Fruit fly (Drosophila melanogaster): ENCODE data around the gene CG18599.

dm6 chr3R:18309910-18310309, 42.3 kb downstream of the CG18599 start:
- TF ChIP-seq CG17361 (GFP tag; IDR thresholded peaks at IDR 0.05): no peak
- TF ChIP-seq CG11456 (GFP tag; IDR thresholded peaks at IDR 0.05): no peak
- TF ChIP-seq HLH3B (GFP tag; IDR thresholded peaks at IDR 0.05): no peak
- TF ChIP-seq ham (GFP tag; IDR thresholded peaks at IDR 0.05): no peak
- TF ChIP-seq insv (GFP tag; optimal IDR thresholded peaks at IDR 0.05): no peak
- TF ChIP-seq Ets97D (GFP tag; optimal IDR thresholded peaks at IDR 0.05): no peak
- TF ChIP-seq CG17568 (GFP tag; optimal IDR thresholded peaks at IDR 0.05): no peak
- no peak for TF ChIP-seq kay (GFP tag; optimal IDR thresholded peaks at IDR 0.05)
- no peak for TF ChIP-seq CG43689 (GFP tag; IDR thresholded peaks at IDR 0.05)
- no peak for TF ChIP-seq CG1233 (GFP tag; optimal IDR thresholded peaks at IDR 0.05)
- no peak for TF ChIP-seq CG2129 (GFP tag; IDR thresholded peaks at IDR 0.05; ENCODE audit: partially characterized antibody)
- no peak for TF ChIP-seq CG17912 (GFP tag; optimal IDR thresholded peaks at IDR 0.05)

Measured in whole organism, embryonic.